Worm (Caenorhabditis elegans): ENCODE measurements around the gene srz-63.
A peak's percentile ranks its signal among the peaks of the same experiment; 100 is the strongest.

ce11 chrII:1237845-1238244, 40.6 kb upstream of the srz-63 start:
- TF ChIP-seq med-1 (GFP tag; optimal IDR thresholded peaks at IDR 0.05; ENCODE audit: insufficient read depth) (no peak), T22C8.4 (GFP tag; IDR thresholded peaks at IDR 0.05) (no peak), flt-1 (GFP tag; IDR thresholded peaks at IDR 0.05) (0 out of 2 replicates have a peak, but pooled peaks have one; percentile 6), ztf-23 (GFP tag; IDR thresholded peaks at IDR 0.05) (no peak), cog-1 (tag; optimal IDR thresholded peaks at IDR 0.05) (no peak), ztf-29 (GFP tag; IDR thresholded peaks at IDR 0.05) (0 out of 2 replicates have a peak, but pooled peaks have one; percentile 6), ref-1 (GFP tag; conservative IDR thresholded peaks at IDR 0.05) (no peak), tab-1 (GFP tag; IDR thresholded peaks at IDR 0.05) (0 out of 2 replicates have a peak, but pooled peaks have one; percentile 44)

Data from whole organism, midembryonic.